Fruit fly (Drosophila melanogaster): ENCODE results near the gene CG10864.

Gene CG10864

dm6 chr3R:18365978-18366643 is 45.3 kb downstream of the CG10864 start, which contains the start of the genes WRNexo and Nup43 (continued):
- TF ChIP-seq dmrt99B (tag; optimal IDR thresholded peaks at IDR 0.05) (no peak), CG9215 (GFP tag; IDR thresholded peaks at IDR 0.05) (0 out of 2 replicates have a peak, but pooled peaks have one; percentile 10), pnt (GFP tag; optimal IDR thresholded peaks at IDR 0.05) (peak; percentile 13), CG15011 (GFP tag; optimal IDR thresholded peaks at IDR 0.05) (no peak), Oli (tag; optimal IDR thresholded peaks at IDR 0.05) (peak; percentile 35), unpg (GFP tag; optimal IDR thresholded peaks at IDR 0.05) (no peak), zfh1 (GFP tag; IDR thresholded peaks at IDR 0.05) (peak; percentile 54; the same call in 2 of the 3 replicates), CG32532 (GFP tag; IDR thresholded peaks at IDR 0.05) (peak; percentile 59), Opbp (GFP tag; IDR thresholded peaks at IDR 0.05; ENCODE audit: partially characterized antibody) (no peak), Sry-δ (GFP tag; optimal IDR thresholded peaks at IDR 0.05) (peak; percentile 33), crc (GFP tag; optimal IDR thresholded peaks at IDR 0.05) (no peak), CG12744 (GFP tag; optimal IDR thresholded peaks at IDR 0.05) (no peak), p53 (GFP tag; optimal IDR thresholded peaks at IDR 0.05) (no peak), CG13424 (tag; optimal IDR thresholded peaks at IDR 0.05) (peak; percentile 25), HLH54F (GFP tag; optimal IDR thresholded peaks at IDR 0.05) (peak; percentile 21), CG4328 (GFP tag; optimal IDR thresholded peaks at IDR 0.05) (no peak), zfh2 (GFP tag; optimal IDR thresholded peaks at IDR 0.05) (peak; percentile 52), gsb-n (tag; optimal IDR thresholded peaks at IDR 0.05) (no peak), CG1792 (GFP tag; optimal IDR thresholded peaks at IDR 0.05) (peak; percentile 9), CG11723 (GFP tag; optimal IDR thresholded peaks at IDR 0.05) (no peak), ind (GFP tag; optimal IDR thresholded peaks at IDR 0.05) (peak; percentile 49), dati (GFP tag; IDR thresholded peaks at IDR 0.05) (no peak), Doc2 (GFP tag; IDR thresholded peaks at IDR 0.05) (no peak), Mrtf (GFP tag; IDR thresholded peaks at IDR 0.05) (no peak), nerfin-1 (tag; optimal IDR thresholded peaks at IDR 0.05) (peak; percentile 14), lmd (GFP tag; IDR thresholded peaks at IDR 0.05) (peak; percentile 30; the same call in 1 of the 2 replicates), CG3847 (GFP tag; IDR thresholded peaks at IDR 0.05) (peak; percentile 57), CG12391 (tag; optimal IDR thresholded peaks at IDR 0.05) (peak; percentile 44), NfI (GFP tag; optimal IDR thresholded peaks at IDR 0.05) (peak; percentile 22), CG31224 (GFP tag; IDR thresholded peaks at IDR 0.05) (peak; percentile 55), CG10321 (GFP tag; IDR thresholded peaks at IDR 0.05) (no peak), CG8359 (GFP tag; optimal IDR thresholded peaks at IDR 0.05; ENCODE audit: borderline replicate concordance) (no peak), dpn (GFP tag; optimal IDR thresholded peaks at IDR 0.05) (peak; percentile 33 to 51), TFAM (GFP tag; optimal IDR thresholded peaks at IDR 0.05) (no peak), CG4730 (GFP tag; IDR thresholded peaks at IDR 0.05) (no peak), bowl (GFP tag; IDR thresholded peaks at IDR 0.05) (no peak), Aef1 (GFP tag; IDR thresholded peaks at IDR 0.05) (peak; percentile 36; the same call in 2 of the 3 replicates), cato (GFP tag; optimal IDR thresholded peaks at IDR 0.05; ENCODE audit: borderline replicate concordance) (peak; percentile 33), pan (optimal IDR thresholded peaks at IDR 0.05) (no peak), pan (GFP tag; optimal IDR thresholded peaks at IDR 0.05 in 1 of 2, IDR thresholded peaks at IDR 0.05 in 1 of 2) (peak in 1 of 2 experiments; percentile 42), Chrac-16 (GFP tag; optimal IDR thresholded peaks at IDR 0.05) (peak; percentile 19), CG12769 (tag; optimal IDR thresholded peaks at IDR 0.05) (no peak), odd (GFP tag; optimal IDR thresholded peaks at IDR 0.05) (no peak), kni (GFP tag; optimal IDR thresholded peaks at IDR 0.05) (no peak), Taf1 (GFP tag; IDR thresholded peaks at IDR 0.05) (no peak), Adf1 (GFP tag; IDR thresholded peaks at IDR 0.05) (no peak), NC2β (GFP tag; optimal IDR thresholded peaks at IDR 0.05) (peak; percentile 0), row (GFP tag; IDR thresholded peaks at IDR 0.05) (peak; percentile 72), H2.0 (GFP tag; IDR thresholded peaks at IDR 0.05) (peak; percentile 37), Gug (GFP tag; IDR thresholded peaks at IDR 0.05) (peak; percentile 32; the same call in 2 of the 4 replicates), CG6689 (GFP tag; IDR thresholded peaks at IDR 0.05) (peak; percentile 30; the same call in 1 of the 2 replicates)

All from whole organism, embryonic.